Fruit fly (Drosophila melanogaster) Kc167 (cell line): ENCODE results near the gene Ptth.

Source experiments
- Myc ChIP-seq: fragments of >200 bp; optimal IDR thresholded peaks from 2 replicates; lab custom pipeline; 2017; ENCODE audit warnings: missing external identifiers
- h ChIP-seq: fragments of >200 bp; optimal IDR thresholded peaks from 3 replicates; lab custom pipeline; 2018; ENCODE audit warnings: missing external identifiers
- psq ChIP-seq: fragments of >200 bp; optimal IDR thresholded peaks from 2 replicates; lab custom pipeline; 2017; ENCODE audit warnings: missing external identifiers

- TF ChIP-seq psq (lab: Kevin White, UChicago) (no peak), h (lab: Kevin White, UChicago) (no peak), Myc (lab: Kevin White, UChicago) (no peak)
These were observed 46.6 kb upstream of the Ptth start for dm6 chr2L:623210-623873.
